Fruit fly (Drosophila melanogaster): ENCODE results near the gene CG4829.

CG4829 gene

DNA sequence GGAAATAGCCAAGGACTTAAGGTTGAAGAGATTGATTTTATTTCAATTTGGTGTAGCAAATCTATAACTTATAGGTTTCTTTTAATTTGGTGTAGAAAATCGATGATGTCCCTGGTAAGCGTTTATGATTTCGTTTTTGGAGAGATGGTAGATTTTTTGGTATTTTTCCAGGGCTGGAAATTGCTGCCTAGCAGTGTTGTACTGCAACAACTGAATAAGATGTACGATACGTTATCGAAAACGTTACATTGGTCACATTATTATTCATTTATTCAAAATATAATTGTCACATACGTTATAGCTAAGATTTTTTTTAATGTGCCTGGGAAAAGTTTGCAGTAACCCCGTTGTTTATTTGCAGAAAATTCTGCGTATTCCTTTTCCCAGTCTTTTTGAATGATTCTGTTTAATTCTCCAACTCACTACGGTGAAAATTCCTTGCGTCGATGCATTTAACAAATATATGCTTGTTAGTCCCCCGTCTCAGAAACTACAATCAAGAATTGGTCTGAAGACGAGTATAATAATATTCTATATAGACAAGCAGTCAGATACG lies 24.6 kb upstream of the CG4829 start, which contains the start of the genes CG9609 and Sap30 (continued):
- TF ChIP-seq CG10274 (GFP tag; optimal IDR thresholded peaks at IDR 0.05) (no peak), ac (GFP tag; optimal IDR thresholded peaks at IDR 0.05) (no peak), rib (GFP tag; IDR thresholded peaks at IDR 0.05) (no peak), Myb (GFP tag; optimal IDR thresholded peaks at IDR 0.05) (peak; percentile 66), CG10431 (GFP tag; optimal IDR thresholded peaks at IDR 0.05) (no peak), dati (GFP tag; IDR thresholded peaks at IDR 0.05) (no peak), CG2120 (GFP tag; optimal IDR thresholded peaks at IDR 0.05) (peak; percentile 27), CG3838 (GFP tag; optimal IDR thresholded peaks at IDR 0.05) (no peak), unc-4 (GFP tag; IDR thresholded peaks at IDR 0.05; ENCODE audit: partially characterized antibody) (no peak), ttk (GFP tag; IDR thresholded peaks at IDR 0.05) (no peak), Oaz (GFP tag; IDR thresholded peaks at IDR 0.05) (no peak), CG17912 (GFP tag; optimal IDR thresholded peaks at IDR 0.05) (no peak), Fer1 (GFP tag; optimal IDR thresholded peaks at IDR 0.05) (no peak), shn (GFP tag; optimal IDR thresholded peaks at IDR 0.05) (no peak), Oli (tag; optimal IDR thresholded peaks at IDR 0.05) (no peak), CG33557 (GFP tag; optimal IDR thresholded peaks at IDR 0.05) (no peak), CG17829 (tag; optimal IDR thresholded peaks at IDR 0.05) (peak; percentile 2), GATAe (GFP tag; conservative IDR thresholded peaks at IDR 0.05) (no peak), Trl (optimal IDR thresholded peaks at IDR 0.05) (no peak), Trl (GFP tag; optimal IDR thresholded peaks at IDR 0.05) (peak; percentile 4), repo (GFP tag; optimal IDR thresholded peaks at IDR 0.05) (no peak), CG2678 (tag; optimal IDR thresholded peaks at IDR 0.05) (no peak), lola (GFP tag; optimal IDR thresholded peaks at IDR 0.05) (no peak), HHEX (GFP tag; optimal IDR thresholded peaks at IDR 0.05) (no peak), Neu2 (GFP tag; optimal IDR thresholded peaks at IDR 0.05; ENCODE audit: borderline replicate concordance) (no peak), CG8478 (optimal IDR thresholded peaks at IDR 0.05) (no peak), pzg (GFP tag; optimal IDR thresholded peaks at IDR 0.05) (peak; percentile 73), Ets97D (GFP tag; optimal IDR thresholded peaks at IDR 0.05) (peak; percentile 57), CG34376 (GFP tag; optimal IDR thresholded peaks at IDR 0.05) (no peak), slbo (GFP tag; IDR thresholded peaks at IDR 0.05) (peak; percentile 23), hb (GFP tag; IDR thresholded peaks at IDR 0.05; ENCODE audit: partially characterized antibody) (no peak), CG1603 (tag; optimal IDR thresholded peaks at IDR 0.05) (peak; percentile 60), CG7928 (GFP tag; optimal IDR thresholded peaks at IDR 0.05) (peak; percentile 90), grn (GFP tag; optimal IDR thresholded peaks at IDR 0.05) (no peak), CG5245 (GFP tag; optimal IDR thresholded peaks at IDR 0.05) (no peak), hkb (optimal IDR thresholded peaks at IDR 0.05) (no peak), hkb (GFP tag; IDR thresholded peaks at IDR 0.05) (no peak), CG12104 (GFP tag; optimal IDR thresholded peaks at IDR 0.05) (no peak), Gug (GFP tag; IDR thresholded peaks at IDR 0.05) (no peak), abd-A (tag; optimal IDR thresholded peaks at IDR 0.05) (no peak), CG4707 (GFP tag; optimal IDR thresholded peaks at IDR 0.05) (no peak), exex (tag; optimal IDR thresholded peaks at IDR 0.05) (no peak), CG12155 (GFP tag; optimal IDR thresholded peaks at IDR 0.05) (no peak)

Data from whole organism, embryonic.